Fruit fly (Drosophila melanogaster): ENCODE results near the gene CG34328.

Gene CG34328

DNA sequence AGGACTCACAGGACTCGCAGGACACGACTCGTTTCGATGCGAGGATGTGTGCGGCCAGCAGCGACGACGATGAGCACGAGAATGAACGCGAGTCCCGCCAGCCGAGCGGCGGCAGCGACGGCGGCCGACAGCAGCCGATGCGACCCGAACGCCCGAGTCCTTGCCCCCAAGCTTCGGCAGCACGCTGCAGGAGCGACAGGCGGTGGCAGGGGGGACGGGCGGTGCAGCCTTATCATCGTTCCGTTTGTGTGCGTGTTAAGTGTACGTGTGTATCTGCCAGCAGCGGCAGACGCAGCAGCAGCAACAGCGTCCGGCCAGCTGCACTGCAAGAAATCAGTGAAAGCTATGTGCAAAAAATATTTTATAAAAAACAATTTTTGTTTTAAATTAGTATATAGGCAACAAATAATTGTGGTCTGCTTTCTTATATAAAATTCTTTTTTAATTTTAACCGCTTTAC, 43.7 kb downstream of the CG34328 start, which contains the start of gene kairos (continued):
- TF ChIP-seq Elba2 (GFP tag; optimal IDR thresholded peaks at IDR 0.05) (no peak), Camta (GFP tag; optimal IDR thresholded peaks at IDR 0.05) (no peak), amos (GFP tag; IDR thresholded peaks at IDR 0.05; ENCODE audit: partially characterized antibody) (no peak), Xbp1 (GFP tag; optimal IDR thresholded peaks at IDR 0.05) (no peak), ato (GFP tag; IDR thresholded peaks at IDR 0.05; ENCODE audit: partially characterized antibody) (no peak), D19A (tag; optimal IDR thresholded peaks at IDR 0.05) (no peak), CG12659 (GFP tag; optimal IDR thresholded peaks at IDR 0.05) (no peak), CG11247 (GFP tag; IDR thresholded peaks at IDR 0.05) (no peak), Hsf (GFP tag; optimal IDR thresholded peaks at IDR 0.05) (no peak), sug (tag; optimal IDR thresholded peaks at IDR 0.05) (no peak), nerfin-1 (tag; optimal IDR thresholded peaks at IDR 0.05) (no peak), al (GFP tag; IDR thresholded peaks at IDR 0.05) (no peak), CG8924 (tag; optimal IDR thresholded peaks at IDR 0.05) (no peak), ssp (GFP tag; IDR thresholded peaks at IDR 0.05) (no peak), CG6175 (GFP tag; IDR thresholded peaks at IDR 0.05) (no peak), Dll (GFP tag; IDR thresholded peaks at IDR 0.05; ENCODE audit: partially characterized antibody) (no peak), CG4730 (GFP tag; IDR thresholded peaks at IDR 0.05) (no peak), nerfin-2 (GFP tag; IDR thresholded peaks at IDR 0.05; ENCODE audit: partially characterized antibody) (no peak), ewg (GFP tag; optimal IDR thresholded peaks at IDR 0.05) (no peak), Hr39 (optimal IDR thresholded peaks at IDR 0.05) (no peak), CG9797 (GFP tag; optimal IDR thresholded peaks at IDR 0.05) (no peak), sob (GFP tag; IDR thresholded peaks at IDR 0.05) (no peak), Sry-δ (GFP tag; optimal IDR thresholded peaks at IDR 0.05) (no peak), CG16813 (GFP tag; IDR thresholded peaks at IDR 0.05; ENCODE audit: partially characterized antibody) (no peak), chinmo (GFP tag; IDR thresholded peaks at IDR 0.05; ENCODE audit: partially characterized antibody) (0 out of 4 replicates have a peak, but pooled peaks have one; percentile 53), Lpt (GFP tag; optimal IDR thresholded peaks at IDR 0.05) (no peak), Vsx1 (GFP tag; optimal IDR thresholded peaks at IDR 0.05) (no peak), ind (GFP tag; optimal IDR thresholded peaks at IDR 0.05) (peak; percentile 7), Mrtf (GFP tag; IDR thresholded peaks at IDR 0.05) (0 out of 3 replicates have a peak, but pooled peaks have one; percentile 17), Scr (GFP tag; IDR thresholded peaks at IDR 0.05; ENCODE audit: partially characterized antibody) (no peak), CG11093 (GFP tag; IDR thresholded peaks at IDR 0.05) (no peak), YL-1 (GFP tag; optimal IDR thresholded peaks at IDR 0.05) (no peak), ham (GFP tag; IDR thresholded peaks at IDR 0.05) (no peak), slou (GFP tag; optimal IDR thresholded peaks at IDR 0.05) (no peak), Mad (GFP tag; optimal IDR thresholded peaks at IDR 0.05) (no peak), fd3F (GFP tag; optimal IDR thresholded peaks at IDR 0.05) (no peak), HLHmδ (GFP tag; optimal IDR thresholded peaks at IDR 0.05) (no peak), CG30020 (tag; optimal IDR thresholded peaks at IDR 0.05) (no peak), CG1647 (GFP tag; optimal IDR thresholded peaks at IDR 0.05) (no peak), Dref (GFP tag; IDR thresholded peaks at IDR 0.05) (0 out of 2 replicates have a peak, but pooled peaks have one; percentile 5), CG7987 (GFP tag; optimal IDR thresholded peaks at IDR 0.05) (no peak), CG14050 (GFP tag; IDR thresholded peaks at IDR 0.05) (no peak), Ets65A (GFP tag) (peak; percentile 4), Lim3 (GFP tag; IDR thresholded peaks at IDR 0.05) (no peak), CG8944 (GFP tag; optimal IDR thresholded peaks at IDR 0.05) (no peak), Hand (GFP tag; optimal IDR thresholded peaks at IDR 0.05) (no peak), twi (tag; optimal IDR thresholded peaks at IDR 0.05) (no peak), dan (GFP tag; IDR thresholded peaks at IDR 0.05) (no peak), Xrp1 (GFP tag; IDR thresholded peaks at IDR 0.05) (peak; percentile 40; the same call in 1 of the 2 replicates), CG8359 (GFP tag; optimal IDR thresholded peaks at IDR 0.05; ENCODE audit: borderline replicate concordance) (no peak), eyg (GFP tag; optimal IDR thresholded peaks at IDR 0.05) (no peak), CG6683 (GFP tag; optimal IDR thresholded peaks at IDR 0.05) (no peak)

Data from whole organism, embryonic.